Worm (Caenorhabditis elegans): Measurements from ENCODE around the gene T09A5.4.

DNA sequence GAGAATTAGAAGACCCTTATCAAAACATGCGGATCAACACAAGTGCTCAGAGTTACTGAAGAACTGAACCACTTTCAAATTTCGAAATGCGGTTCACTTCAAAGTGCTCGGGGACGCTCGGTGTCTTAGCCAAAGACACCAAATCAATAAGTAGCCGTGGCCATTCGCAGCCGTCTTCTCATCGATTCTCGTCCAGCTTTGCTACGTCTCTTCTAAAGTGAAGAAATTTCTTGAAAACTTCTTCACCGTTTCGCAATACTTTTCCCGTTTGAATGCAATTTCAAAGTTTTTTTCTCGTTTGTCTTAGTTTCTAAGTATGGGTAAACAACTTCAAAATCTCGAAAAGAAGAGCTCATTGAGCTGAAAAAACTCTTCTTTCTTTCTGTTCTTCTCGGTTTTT is 38.9 kb downstream of the T09A5.4 start:
- no peak for TF ChIP-seq sptf-1 (tag; optimal IDR thresholded peaks at IDR 0.05)
- TF ChIP-seq unc-120 (tag; optimal IDR thresholded peaks at IDR 0.05; ENCODE audit: poor library complexity, severe bottlenecking), result no peak
